Worm (Caenorhabditis elegans) whole organism, L1 larva: ENCODE data around the gene abcf-1.

Experiments
- C16A3.4 ChIP-seq: fragments of 150-350 bp; optimal IDR thresholded peaks from 2 replicates; lab custom pipeline; 2014; ENCODE audit warnings: missing biosample characterization, missing genetic modification characterization
- ama-1 ChIP-seq: fragments of 150-350 bp; optimal IDR thresholded peaks from 2 replicates; lab custom pipeline; 2014
- egl-27 ChIP-seq, 2 experiments: fragments of 150-350 bp in 1 of 2; sonication (generic microtip); optimal IDR thresholded peaks; 3 replicates each; lab custom pipeline; 2017 to 2018; ENCODE audit warnings: missing biosample characterization in 2 of 2, missing genetic modification characterization in 2 of 2, missing genetic modification reagents in 2 of 2
- fkh-10 ChIP-seq: sonication (generic microtip); optimal IDR thresholded peaks from 2 replicates; lab custom pipeline; 2017; ENCODE audit warnings: missing biosample characterization, missing genetic modification reagents, missing genetic modification characterization
- mdl-1 ChIP-seq, 2 experiments: fragments of 150-350 bp; optimal IDR thresholded peaks; 2 replicates each; lab custom pipeline; 2014 to 2017; ENCODE audit warnings: missing biosample characterization in 2 of 2, missing genetic modification characterization in 2 of 2, inconsistent platforms in 1 of 2
- mep-1 ChIP-seq: fragments of 150-350 bp; optimal IDR thresholded peaks from 2 replicates; lab custom pipeline; 2014; ENCODE audit warnings: missing biosample characterization, missing genetic modification characterization
- nhr-12 ChIP-seq: sonication (generic microtip); optimal IDR thresholded peaks from 2 replicates; lab custom pipeline; 2017; ENCODE audit warnings: missing biosample characterization, missing genetic modification characterization
- nhr-237 ChIP-seq: fragments of 150-350 bp; optimal IDR thresholded peaks from 2 replicates; lab custom pipeline; 2014; ENCODE audit warnings: missing biosample characterization, missing genetic modification characterization
- nhr-28 ChIP-seq: fragments of 150-350 bp; optimal IDR thresholded peaks from 2 replicates; lab custom pipeline; 2014; ENCODE audit warnings: missing biosample characterization, missing genetic modification characterization

DNA sequence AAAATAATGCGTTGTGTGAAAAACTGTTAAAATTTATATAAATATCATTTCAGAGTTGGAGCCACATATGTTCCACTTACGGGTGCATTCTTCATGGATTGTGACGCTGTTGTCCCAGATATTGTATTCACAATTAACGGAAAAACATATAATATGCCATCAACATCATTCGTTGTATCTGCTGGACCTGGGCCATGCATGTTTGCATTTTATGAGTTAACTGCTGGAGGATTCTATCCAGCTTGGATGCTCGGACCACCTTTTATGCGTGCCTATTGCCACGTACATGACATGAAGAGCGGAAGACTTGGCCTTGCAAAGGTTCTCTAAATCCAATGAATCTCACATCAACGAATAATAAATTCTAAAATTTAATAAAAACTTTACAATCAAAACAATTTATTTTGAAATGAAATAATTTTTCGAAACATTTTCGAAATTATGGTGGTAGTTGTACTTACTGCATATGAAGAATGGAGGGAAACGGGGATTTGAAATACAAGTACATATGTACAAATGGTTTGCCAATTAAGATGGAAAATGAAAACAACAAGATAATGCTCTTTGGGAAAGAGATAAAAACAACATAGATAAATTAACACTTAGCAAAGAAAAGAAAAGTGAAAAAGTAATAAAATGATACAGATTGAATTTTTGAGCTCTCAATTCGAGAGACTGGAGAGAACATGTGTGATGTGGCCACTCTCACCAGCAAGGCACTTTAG is 19.2 kb downstream of the abcf-1 start:
- TF ChIP-seq ama-1 (lab: Kevin White, UChicago) = no peak
- TF ChIP-seq egl-27 (tag; optimal IDR thresholded peaks at IDR 0.05; lab: Kevin White, UChicago) = no peak
- no peak for TF ChIP-seq mdl-1 (tag; optimal IDR thresholded peaks at IDR 0.05; lab: Kevin White, UChicago)
- no peak for TF ChIP-seq nhr-28
- no peak for TF ChIP-seq fkh-10 (GFP tag; lab: Kevin White, UChicago)
- TF ChIP-seq mep-1 (tag; lab: Kevin White, UChicago) = no peak
- TF ChIP-seq nhr-237 (tag; lab: Kevin White, UChicago) = no peak
- TF ChIP-seq C16A3.4 (tag; lab: Kevin White, UChicago) = no peak
- no peak for TF ChIP-seq nhr-12 (tag; lab: Kevin White, UChicago)
